Worm (Caenorhabditis elegans): ENCODE data around the gene M02E1.1.

ce11 chrX:324021-324420 is 1.9 kb upstream of the M02E1.1 start:
- TF ChIP-seq drap-1 (GFP tag; optimal IDR thresholded peaks at IDR 0.05), result no peak
- TF ChIP-seq sem-2 (GFP tag; optimal IDR thresholded peaks at IDR 0.05), result no peak
- no peak for TF ChIP-seq elt-1 (tag; optimal IDR thresholded peaks at IDR 0.05; ENCODE audit: borderline replicate concordance, insufficient read depth)
- TF ChIP-seq nhr-76 (tag; optimal IDR thresholded peaks at IDR 0.05), result no peak
- TF ChIP-seq ces-1 (GFP tag; optimal IDR thresholded peaks at IDR 0.05), result peak; percentile 26
- no peak for TF ChIP-seq nhr-28 (tag; optimal IDR thresholded peaks at IDR 0.05)
- TF ChIP-seq lsy-2 (tag; optimal IDR thresholded peaks at IDR 0.05), result no peak
- no peak for TF ChIP-seq cnd-1 (tag; optimal IDR thresholded peaks at IDR 0.05)
- no peak for TF ChIP-seq snpc-4 (tag; optimal IDR thresholded peaks at IDR 0.05)
- no peak for TF ChIP-seq nhr-237 (tag; optimal IDR thresholded peaks at IDR 0.05)
- TF ChIP-seq mep-1 (tag; optimal IDR thresholded peaks at IDR 0.05), result no peak
- TF ChIP-seq lin-13 (tag; optimal IDR thresholded peaks at IDR 0.05), result no peak
- TF ChIP-seq ztf-11 (tag; optimal IDR thresholded peaks at IDR 0.05), result no peak
- TF ChIP-seq nhr-2 (tag; optimal IDR thresholded peaks at IDR 0.05), result no peak
